Worm (Caenorhabditis elegans) whole organism, L2 larva: ENCODE data around the gene clec-250.

Experiments
- C34F6.9 ChIP-seq: fragments of 150-350 bp; optimal IDR thresholded peaks from 2 replicates; lab custom pipeline; 2014; ENCODE audit warnings: missing biosample characterization, missing genetic modification characterization
- F13H6.1 ChIP-seq: sonication (generic microtip); optimal IDR thresholded peaks from 2 replicates; lab custom pipeline; 2016; ENCODE audit warnings: missing genetic modification characterization, missing compliant biosample characterization
- R02D3.7 ChIP-seq: fragments of 150-350 bp; optimal IDR thresholded peaks from 2 replicates; lab custom pipeline; 2014; ENCODE audit warnings: missing biosample characterization, missing genetic modification characterization
- alr-1 ChIP-seq: fragments of 150-350 bp; optimal IDR thresholded peaks from 2 replicates; lab custom pipeline; 2014; ENCODE audit warnings: missing biosample characterization, missing genetic modification characterization
- aly-2 ChIP-seq: fragments of 150-350 bp; optimal IDR thresholded peaks from 2 replicates; lab custom pipeline; 2014; ENCODE audit warnings: missing biosample characterization, missing genetic modification characterization
- ama-1 ChIP-seq: fragments of 150-350 bp; optimal IDR thresholded peaks from 2 replicates; lab custom pipeline; 2018; ENCODE audit warnings: inconsistent platforms
- blmp-1 ChIP-seq: sonication (generic microtip); optimal IDR thresholded peaks from 2 replicates; lab custom pipeline; 2017; ENCODE audit warnings: missing genetic modification characterization, mild to moderate bottlenecking, missing compliant biosample characterization, antibody characterized with exemption, moderate library complexity; ENCODE audit not compliant: insufficient read depth
- ceh-16 ChIP-seq: fragments of 150-350 bp; optimal IDR thresholded peaks from 2 replicates; lab custom pipeline; 2014; ENCODE audit warnings: missing biosample characterization, missing genetic modification characterization
- egl-27 ChIP-seq: sonication (generic microtip); optimal IDR thresholded peaks from 3 replicates; lab custom pipeline; 2017; ENCODE audit warnings: missing biosample characterization, missing genetic modification reagents, missing genetic modification characterization
- elt-1 ChIP-seq: fragments of 150-350 bp; optimal IDR thresholded peaks from 2 replicates; lab custom pipeline; 2014; ENCODE audit warnings: missing biosample characterization, missing genetic modification characterization
- elt-3 ChIP-seq: sonication (generic microtip); optimal IDR thresholded peaks from 2 replicates; lab custom pipeline; 2017; ENCODE audit warnings: missing biosample characterization, missing genetic modification characterization
- fos-1 ChIP-seq: fragments of 150-350 bp; optimal IDR thresholded peaks from 2 replicates; lab custom pipeline; 2014; ENCODE audit warnings: missing biosample characterization, missing genetic modification characterization
- lin-11 ChIP-seq: fragments of 150-350 bp; sonication (generic microtip); optimal IDR thresholded peaks from 2 replicates; lab custom pipeline; 2014; ENCODE audit warnings: missing biosample characterization, missing genetic modification characterization, inconsistent platforms, mixed read lengths
- lin-13 ChIP-seq: fragments of 150-350 bp; optimal IDR thresholded peaks from 2 replicates; lab custom pipeline; 2014; ENCODE audit warnings: missing biosample characterization, missing genetic modification reagents, missing genetic modification characterization
- lsy-2 ChIP-seq, 2 experiments: fragments of 150-350 bp in 1 of 2; sonication (generic microtip) in 1 of 2; optimal IDR thresholded peaks; 2 replicates each; lab custom pipeline; 2014 to 2017; ENCODE audit warnings: missing biosample characterization in 2 of 2, missing genetic modification characterization in 2 of 2
- mab-5 ChIP-seq: fragments of 150-350 bp; optimal IDR thresholded peaks from 2 replicates; lab custom pipeline; 2014; ENCODE audit warnings: missing biosample characterization, missing genetic modification characterization
- mdl-1 ChIP-seq, 2 experiments: fragments of 150-350 bp in 1 of 2; sonication (generic microtip) in 1 of 2; optimal IDR thresholded peaks; 2 replicates each; lab custom pipeline; 2017; ENCODE audit warnings: missing biosample characterization in 2 of 2, missing genetic modification characterization in 2 of 2
- nhr-10 ChIP-seq: sonication (generic microtip); optimal IDR thresholded peaks from 2 replicates; lab custom pipeline; 2017; ENCODE audit warnings: missing biosample characterization, missing genetic modification characterization
- nhr-11 ChIP-seq: fragments of 150-350 bp; optimal IDR thresholded peaks from 2 replicates; lab custom pipeline; 2014; ENCODE audit warnings: missing biosample characterization, missing genetic modification characterization
- nhr-12 ChIP-seq: fragments of 150-350 bp; optimal IDR thresholded peaks from 2 replicates; lab custom pipeline; 2014; ENCODE audit warnings: missing biosample characterization, missing genetic modification characterization
- nhr-129 ChIP-seq: fragments of 150-350 bp; optimal IDR thresholded peaks from 2 replicates; lab custom pipeline; 2014; ENCODE audit warnings: missing biosample characterization, missing genetic modification characterization
- nhr-21 ChIP-seq: fragments of 150-350 bp; optimal IDR thresholded peaks from 2 replicates; lab custom pipeline; 2014; ENCODE audit warnings: missing biosample characterization, missing genetic modification characterization
- nhr-23 ChIP-seq: fragments of 150-350 bp; optimal IDR thresholded peaks from 2 replicates; lab custom pipeline; 2014; ENCODE audit warnings: missing biosample characterization, missing genetic modification reagents, missing genetic modification characterization
- nhr-237 ChIP-seq: fragments of 150-350 bp; optimal IDR thresholded peaks from 2 replicates; lab custom pipeline; 2014; ENCODE audit warnings: missing biosample characterization, missing genetic modification characterization
- nhr-25 ChIP-seq: fragments of 150-350 bp; sonication (generic microtip); optimal IDR thresholded peaks from 3 replicates; lab custom pipeline; 2014; ENCODE audit warnings: missing biosample characterization, missing genetic modification characterization
- sem-4 ChIP-seq: fragments of 150-350 bp; optimal IDR thresholded peaks from 2 replicates; lab custom pipeline; 2014; ENCODE audit warnings: missing biosample characterization, missing genetic modification reagents, missing genetic modification characterization
- skn-1 ChIP-seq: sonication (generic microtip); optimal IDR thresholded peaks from 2 replicates; lab custom pipeline; 2017; ENCODE audit warnings: missing biosample characterization, missing genetic modification characterization
- sma-3 ChIP-seq: sonication (generic microtip); optimal IDR thresholded peaks from 2 replicates; lab custom pipeline; 2016; ENCODE audit warnings: missing genetic modification reagents, missing genetic modification characterization, missing compliant biosample characterization
- snpc-4 ChIP-seq: fragments of 150-350 bp; optimal IDR thresholded peaks from 2 replicates; lab custom pipeline; 2014; ENCODE audit warnings: missing biosample characterization, missing genetic modification characterization
- unc-39 ChIP-seq: fragments of 150-350 bp; optimal IDR thresholded peaks from 2 replicates; lab custom pipeline; 2014; ENCODE audit warnings: missing biosample characterization, missing genetic modification characterization
- unc-55 ChIP-seq: fragments of 150-350 bp; sonication (generic microtip); optimal IDR thresholded peaks from 3 replicates; lab custom pipeline; 2014; ENCODE audit warnings: missing biosample characterization, missing genetic modification reagents, missing genetic modification characterization
- unc-62 ChIP-seq: fragments of 150-350 bp; optimal IDR thresholded peaks from 2 replicates; lab custom pipeline; 2014; ENCODE audit warnings: missing biosample characterization, missing genetic modification reagents, missing genetic modification characterization
- zag-1 ChIP-seq: fragments of 150-350 bp; optimal IDR thresholded peaks from 2 replicates; lab custom pipeline; 2014; ENCODE audit warnings: missing biosample characterization, missing genetic modification characterization
- ztf-1 ChIP-seq: fragments of 200-800 bp; sonication (Bioruptor generic); conservative IDR thresholded peaks from 2 replicates; pipeline ENCODE4 v1.3.6; 2022; ENCODE audit warnings: missing genetic modification characterization, missing compliant biosample characterization
- ztf-11 ChIP-seq: sonication (generic microtip); optimal IDR thresholded peaks from 2 replicates; lab custom pipeline; 2017; ENCODE audit warnings: missing biosample characterization, missing genetic modification characterization
- ztf-4 ChIP-seq: fragments of 150-350 bp; optimal IDR thresholded peaks from 2 replicates; lab custom pipeline; 2014; ENCODE audit warnings: missing biosample characterization, missing genetic modification characterization

The clec-250 gene

ce11 chrV:18750445-18750844 is 8.4 kb upstream of the clec-250 start, which contains the start of the genes F11D11.21 and F11D11.12:
Gene F11D11.21, minus strand, starts transcription at chrV:18750545.
Gene F11D11.12, minus strand, starts transcription at chrV:18750682.
- TF ChIP-seq nhr-23 (tag; lab: Kevin White, UChicago), result no peak
- TF ChIP-seq lin-11, result no peak
- no peak for TF ChIP-seq nhr-237 (tag; lab: Kevin White, UChicago)
- TF ChIP-seq unc-55 (GFP tag; lab: Kevin White, UChicago), result no peak
- TF ChIP-seq ama-1, result no peak
- TF ChIP-seq unc-39, result no peak
- TF ChIP-seq elt-3, result no peak
- TF ChIP-seq snpc-4 (tag; lab: Kevin White, UChicago), result no peak
- TF ChIP-seq unc-62 (GFP tag; lab: Kevin White, UChicago), result no peak
- no peak for TF ChIP-seq lsy-2 (tag; optimal IDR thresholded peaks at IDR 0.05; lab: Kevin White, UChicago)
- no peak for TF ChIP-seq nhr-10 (tag; lab: Kevin White, UChicago)
- no peak for TF ChIP-seq mab-5
- no peak for TF ChIP-seq zag-1
- no peak for TF ChIP-seq mdl-1 (tag; optimal IDR thresholded peaks at IDR 0.05; lab: Kevin White, UChicago)

ce11 chrV:18748726-18749125 is 6.7 kb upstream of the clec-250 start, which contains the start of gene clec-252:
Gene clec-252, minus strand, starts transcription at chrV:18748826.
- no peak for TF ChIP-seq lsy-2 (tag; optimal IDR thresholded peaks at IDR 0.05; lab: Kevin White, UChicago)
- TF ChIP-seq elt-1 (tag; lab: Kevin White, UChicago), result no peak
- TF ChIP-seq lin-11, result no peak
- no peak for TF ChIP-seq alr-1 (tag; lab: Kevin White, UChicago)
- no peak for TF ChIP-seq sma-3 (GFP tag; lab: Kevin White, UChicago)
- TF ChIP-seq blmp-1 (tag; lab: Kevin White, UChicago), result no peak

ce11 chrV:18746937-18747660 is 5.1 kb upstream of the clec-250 start, which contains the start of gene clec-251:
Gene clec-251, minus strand, starts transcription at chrV:18746987.
- TF ChIP-seq unc-39 (no peak), blmp-1 (tag; lab: Kevin White, UChicago) (no peak), ztf-11 (no peak), skn-1 (no peak)
- TF ChIP-seq, all 48 proteins: peak for 0

ce11 chrV:18737646-18738045 is 4.4 kb downstream of the clec-250 start:
- TF ChIP-seq lin-13 (GFP tag; lab: Kevin White, UChicago) (no peak), nhr-10 (tag; lab: Kevin White, UChicago) (no peak), fos-1 (tag; lab: Kevin White, UChicago) (no peak), aly-2 (tag; lab: Kevin White, UChicago) (no peak), nhr-11 (tag; lab: Kevin White, UChicago) (no peak), sem-4 (tag; lab: Kevin White, UChicago) (no peak), egl-27 (tag; lab: Kevin White, UChicago) (no peak), unc-39 (no peak), R02D3.7 (no peak), elt-3 (no peak), unc-62 (GFP tag; lab: Kevin White, UChicago) (no peak), F13H6.1 (tag; lab: Kevin White, UChicago) (no peak), mab-5 (no peak), nhr-25 (tag; lab: Kevin White, UChicago) (no peak), ceh-16 (tag; lab: Kevin White, UChicago) (no peak), nhr-23 (tag; lab: Kevin White, UChicago) (no peak), skn-1 (no peak)
- TF ChIP-seq, all 48 proteins: peak for 0

DNA sequence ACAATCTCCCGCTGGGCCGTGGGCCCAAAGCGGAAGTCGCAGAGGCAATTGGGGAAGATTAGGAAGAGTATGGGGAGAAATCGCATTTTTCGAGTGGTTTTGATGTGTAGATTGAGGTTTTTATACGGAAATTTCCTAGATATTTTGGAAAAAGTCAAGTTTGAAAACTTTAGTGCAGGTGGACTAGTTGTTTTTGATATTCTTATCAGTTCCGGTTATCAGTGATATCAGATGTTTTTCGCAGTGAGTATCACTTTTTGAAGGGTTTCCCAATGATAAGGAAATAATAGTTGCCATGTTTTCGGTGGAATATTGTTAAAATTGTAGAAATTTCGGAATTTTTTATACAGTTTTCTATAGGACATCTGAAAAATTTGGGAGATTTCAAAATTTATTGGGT is 7.6 kb downstream of the clec-250 start, which contains the start of gene scl-20:
TSS of gene scl-20 (minus strand) at position 101 of the 400 bp plus-strand sequence.
- TF ChIP-seq nhr-12 (tag; lab: Kevin White, UChicago) (no peak), skn-1 (no peak), lsy-2 (tag; optimal IDR thresholded peaks at IDR 0.05; lab: Kevin White, UChicago) (no peak), lin-13 (GFP tag; lab: Kevin White, UChicago) (no peak), blmp-1 (tag; lab: Kevin White, UChicago) (no peak)

DNA sequence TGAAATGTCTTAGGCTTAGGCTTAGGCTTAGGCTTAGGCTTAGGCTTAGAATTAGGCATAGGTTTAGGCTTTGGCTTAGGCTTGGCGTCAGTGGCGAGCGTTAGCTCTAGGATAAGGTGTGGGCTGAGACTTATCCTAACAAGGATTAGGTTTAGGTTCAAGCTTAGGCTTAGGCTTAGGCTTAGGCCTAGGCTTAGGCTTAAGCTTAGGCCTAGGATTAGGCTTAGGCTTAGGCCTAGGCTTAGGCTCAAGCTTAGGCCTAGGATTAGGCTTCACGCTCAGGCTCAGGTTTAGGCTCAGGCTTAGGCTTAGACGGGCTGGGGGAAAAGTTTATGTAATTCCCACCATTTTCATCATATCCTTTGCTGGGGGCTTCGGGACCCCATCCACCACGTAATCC is 8.1 kb downstream of the clec-250 start:
- TF ChIP-seq ztf-4 (no peak), nhr-21 (no peak), C34F6.9 (tag; lab: Kevin White, UChicago) (no peak), sem-4 (tag; lab: Kevin White, UChicago) (no peak), unc-55 (GFP tag; lab: Kevin White, UChicago) (no peak), mab-5 (no peak), ztf-1 (GFP tag; lab: Robert Waterston, UW) (no peak), mdl-1 (tag; optimal IDR thresholded peaks at IDR 0.05; lab: Kevin White, UChicago) (no peak), elt-1 (tag; lab: Kevin White, UChicago) (no peak), lin-11 (no peak), nhr-129 (no peak)
